Fruit fly (Drosophila melanogaster) whole organism, embryonic: Measurements from ENCODE around the gene CG33510.
A peak's percentile ranks its signal among the peaks of the same experiment; 100 is the strongest.

Experiments used
- CG43689 ChIP-seq: fragments of 200-800 bp; sonication (Bioruptor generic); IDR thresholded peaks from 2 replicates; pipeline ENCODE4 v1.3.6; 2022; ENCODE audit warnings: missing biosample characterization, missing genetic modification characterization
- CG8359 ChIP-seq: fragments of 200-800 bp; sonication (Bioruptor generic); optimal IDR thresholded peaks from 2 replicates; lab custom pipeline; 2017; ENCODE audit warnings: missing biosample characterization, mild to moderate bottlenecking, missing genetic modification characterization, borderline replicate concordance
- ems ChIP-seq: fragments of 200-800 bp; sonication (Bioruptor generic); optimal IDR thresholded peaks from 3 replicates; lab custom pipeline; 2016; ENCODE audit warnings: missing biosample characterization, missing genetic modification characterization
- ken ChIP-seq: fragments of 200-800 bp; sonication (Bioruptor generic); IDR thresholded peaks from 3 replicates; pipeline ENCODE4 v1.3.6; 2022; ENCODE audit warnings: missing biosample characterization, missing genetic modification characterization

dm6 chr2L:21038723-21039122, 45.4 kb downstream of the CG33510 start:
- TF ChIP-seq ems (GFP tag; lab: Kevin White, UChicago) (peak; percentile 47), CG43689 (peak; percentile 66), CG8359 (peak; percentile 25), ken (peak; percentile 56; the same call in 1 of the 3 replicates)
